ENCODE assay signal across 4 worm cellular contexts in genomic region chrIV:10323368-10323767, ce11.
A peak's percentile ranks its signal among the peaks of the same experiment; 100 is the strongest.
TF ChIP-seq lines count a peak whose summit lies in the region.
"Not testable (repeated sequence)": the region's sequence is repeated elsewhere in the genome, so short reads cannot be mapped to it uniquely, and the experiment has no call there.

No protein-coding gene starts in this region.

TF ChIP-seq in whole organism, L4 larva, 104 proteins besides CTCF, POLR2A, EP300 and RAD21:
- peak; percentile 61; the same call in 1 of the 2 replicates for TF ChIP-seq lim-7 (GFP tag; IDR thresholded peaks at IDR 0.05; lab: Robert Waterston, UW)
- peak; percentile 83 for TF ChIP-seq egl-43 (GFP tag; IDR thresholded peaks at IDR 0.05; lab: Robert Waterston, UW)
- 0 out of 2 replicates have a peak, but pooled peaks have one; percentile 62 for TF ChIP-seq D1046.2 (GFP tag; IDR thresholded peaks at IDR 0.05; lab: Robert Waterston, UW)
- peak; percentile 50; the same call in 1 of the 2 replicates for TF ChIP-seq Y48G9A.11 (GFP tag; IDR thresholded peaks at IDR 0.05; lab: Robert Waterston, UW)
- TF ChIP-seq snpc-1.2 (GFP tag; IDR thresholded peaks at IDR 0.05; lab: Robert Waterston, UW) = peak; percentile 88
- TF ChIP-seq lin-38 (GFP tag; IDR thresholded peaks at IDR 0.05; lab: Robert Waterston, UW) = peak; percentile 35; the same call in 1 of the 2 replicates
- TF ChIP-seq dmd-8 (GFP tag; IDR thresholded peaks at IDR 0.05; lab: Robert Waterston, UW) = peak; percentile 68; the same call in 1 of the 2 replicates
- 0 out of 2 replicates have a peak, but pooled peaks have one; percentile 12 for TF ChIP-seq lin-29 (GFP tag; IDR thresholded peaks at IDR 0.05; lab: Robert Waterston, UW)
- TF ChIP-seq vab-7 (GFP tag; IDR thresholded peaks at IDR 0.05; lab: Robert Waterston, UW) = peak; percentile 61
- 0 out of 2 replicates have a peak, but pooled peaks have one; percentile 50 for TF ChIP-seq arid-1 (GFP tag; conservative IDR thresholded peaks at IDR 0.05; lab: Robert Waterston, UW)
- peak; percentile 54 for TF ChIP-seq pha-4 (GFP tag; IDR thresholded peaks at IDR 0.05; lab: Robert Waterston, UW)
- not testable (repeated sequence) for TF ChIP-seq pha-4 (tag; optimal IDR thresholded peaks at IDR 0.05; lab: Kevin White, UChicago)
- peak; percentile 48; the same call in 1 of the 2 replicates for TF ChIP-seq php-3 (GFP tag; IDR thresholded peaks at IDR 0.05; lab: Robert Waterston, UW)
- peak; percentile 54; the same call in 1 of the 2 replicates for TF ChIP-seq F26F4.8 (GFP tag; conservative IDR thresholded peaks at IDR 0.05; lab: Robert Waterston, UW)
- TF ChIP-seq set-16 (GFP tag; IDR thresholded peaks at IDR 0.05; lab: Robert Waterston, UW) = peak; percentile 56
- TF ChIP-seq mdt-29 (GFP tag; IDR thresholded peaks at IDR 0.05; lab: Robert Waterston, UW) = peak; percentile 54; the same call in 1 of the 2 replicates
- TF ChIP-seq hmg-1.1 (GFP tag; IDR thresholded peaks at IDR 0.05; lab: Robert Waterston, UW) = 0 out of 2 replicates have a peak, but pooled peaks have one; percentile 17
- TF ChIP-seq ctbp-1 (GFP tag; IDR thresholded peaks at IDR 0.05; lab: Robert Waterston, UW) = peak; percentile 50; the same call in 1 of the 2 replicates

TF ChIP-seq in whole organism, early embryonic, 17 proteins besides CTCF, POLR2A, EP300 and RAD21:
- TF ChIP-seq tbx-11 (GFP tag; IDR thresholded peaks at IDR 0.05; lab: Robert Waterston, UW) = 0 out of 2 replicates have a peak, but pooled peaks have one; percentile 32

TF ChIP-seq in whole organism, midembryonic, 9 proteins besides CTCF, POLR2A, EP300 and RAD21:
- 0 out of 2 replicates have a peak, but pooled peaks have one; percentile 52 for TF ChIP-seq tab-1 (GFP tag; IDR thresholded peaks at IDR 0.05; lab: Robert Waterston, UW)

TF ChIP-seq in whole organism, young adult, 124 proteins besides CTCF, POLR2A, EP300 and RAD21:
- TF ChIP-seq bed-1 (GFP tag; IDR thresholded peaks at IDR 0.05; lab: Robert Waterston, UW) (0 out of 2 replicates have a peak, but pooled peaks have one; percentile 28), sea-2 (GFP tag; IDR thresholded peaks at IDR 0.05; lab: Robert Waterston, UW) (peak; percentile 76; the same call in 1 of the 2 replicates), D2030.7 (GFP tag; IDR thresholded peaks at IDR 0.05; lab: Robert Waterston, UW) (peak; percentile 61), nfyb-1 (GFP tag; IDR thresholded peaks at IDR 0.05; lab: Robert Waterston, UW) (peak; percentile 73; the same call in 1 of the 2 replicates), lin-26 (GFP tag; IDR thresholded peaks at IDR 0.05; lab: Robert Waterston, UW) (peak; percentile 91), cebp-2 (GFP tag; IDR thresholded peaks at IDR 0.05; lab: Robert Waterston, UW) (0 out of 2 replicates have a peak, but pooled peaks have one; percentile 66), egrh-3 (GFP tag; IDR thresholded peaks at IDR 0.05; lab: Robert Waterston, UW) (peak; percentile 35; the same call in 1 of the 2 replicates), attf-6 (GFP tag; IDR thresholded peaks at IDR 0.05; lab: Robert Waterston, UW) (0 out of 2 replicates have a peak, but pooled peaks have one; percentile 27), egl-44 (GFP tag; IDR thresholded peaks at IDR 0.05; lab: Robert Waterston, UW) (peak; percentile 64; the same call in 1 of the 2 replicates), rcor-1 (GFP tag; IDR thresholded peaks at IDR 0.05; lab: Robert Waterston, UW) (peak; percentile 45), dox-1 (GFP tag; IDR thresholded peaks at IDR 0.05; lab: Robert Waterston, UW) (peak; percentile 65), Y95B8A.8 (GFP tag; IDR thresholded peaks at IDR 0.05; lab: Robert Waterston, UW) (0 out of 2 replicates have a peak, but pooled peaks have one; percentile 14), ztf-28 (GFP tag; IDR thresholded peaks at IDR 0.05; lab: Robert Waterston, UW) (0 out of 2 replicates have a peak, but pooled peaks have one; percentile 67), aptf-3 (GFP tag; IDR thresholded peaks at IDR 0.05; lab: Robert Waterston, UW) (peak; percentile 77; the same call in 1 of the 2 replicates), cebp-1 (GFP tag; IDR thresholded peaks at IDR 0.05; lab: Robert Waterston, UW) (0 out of 2 replicates have a peak, but pooled peaks have one; percentile 19), B0261.1 (tag; optimal IDR thresholded peaks at IDR 0.05; lab: Kevin White, UChicago) (peak; percentile 9), ekl-4 (GFP tag; IDR thresholded peaks at IDR 0.05; lab: Robert Waterston, UW) (peak; percentile 42), hmg-1.2 (GFP tag; IDR thresholded peaks at IDR 0.05; lab: Robert Waterston, UW) (peak; percentile 46), rpc-1 (tag; optimal IDR thresholded peaks at IDR 0.05; lab: Kevin White, UChicago) (peak; percentile 49), mcd-1 (GFP tag; IDR thresholded peaks at IDR 0.05; lab: Robert Waterston, UW) (peak; percentile 58), F37B4.10 (GFP tag; IDR thresholded peaks at IDR 0.05; lab: Robert Waterston, UW) (0 out of 2 replicates have a peak, but pooled peaks have one; percentile 21), F33H1.4 (GFP tag; IDR thresholded peaks at IDR 0.05; lab: Robert Waterston, UW) (0 out of 2 replicates have a peak, but pooled peaks have one; percentile 19)
- TF ChIP-seq cebp-1 (tag; optimal IDR thresholded peaks at IDR 0.05; lab: Kevin White, UChicago); rpc-1 (optimal IDR thresholded peaks at IDR 0.05; lab: Kevin White, UChicago): not testable (repeated sequence)
